Worm (Caenorhabditis elegans) whole organism, midembryonic: Measurements from ENCODE around the gene nlp-29.

Experiments
- T22C8.4 ChIP-seq: fragments of 200-800 bp; sonication (Bioruptor generic); IDR thresholded peaks from 2 replicates; pipeline ENCODE4 v1.3.6; 2022; ENCODE audit warnings: missing genetic modification characterization, missing compliant biosample characterization
- cog-1 ChIP-seq: sonication (generic microtip); optimal IDR thresholded peaks from 2 replicates; lab custom pipeline; 2016; ENCODE audit warnings: missing genetic modification characterization, missing compliant biosample characterization
- flt-1 ChIP-seq: fragments of 200-800 bp; sonication (Bioruptor generic); IDR thresholded peaks from 2 replicates; pipeline ENCODE4 v1.3.6; 2022; ENCODE audit warnings: missing genetic modification characterization, missing compliant biosample characterization
- klf-2 ChIP-seq: fragments of 200-800 bp; sonication (Bioruptor generic); conservative IDR thresholded peaks from 2 replicates; pipeline ENCODE4 v1.3.6; 2022; ENCODE audit warnings: missing genetic modification reagents, missing genetic modification characterization, missing compliant biosample characterization
- med-1 ChIP-seq: sonication (generic microtip); optimal IDR thresholded peaks from 2 replicates; lab custom pipeline; 2017; ENCODE audit warnings: missing genetic modification characterization, mild to moderate bottlenecking, missing compliant biosample characterization, antibody characterized with exemption, missing genetic modification reagents; ENCODE audit not compliant: insufficient read depth
- ref-1 ChIP-seq: fragments of 200-800 bp; sonication (Bioruptor generic); conservative IDR thresholded peaks from 2 replicates; pipeline ENCODE4 v1.3.6; 2022; ENCODE audit warnings: missing genetic modification reagents, missing genetic modification characterization, missing compliant biosample characterization
- tab-1 ChIP-seq: fragments of 200-800 bp; sonication (Bioruptor generic); IDR thresholded peaks from 2 replicates; pipeline ENCODE4 v1.3.6; 2022; ENCODE audit warnings: missing genetic modification characterization, missing compliant biosample characterization
- ztf-23 ChIP-seq: fragments of 200-800 bp; sonication (Bioruptor generic); IDR thresholded peaks from 2 replicates; pipeline ENCODE4 v1.3.6; 2022; ENCODE audit warnings: missing genetic modification reagents, missing genetic modification characterization, missing compliant biosample characterization
- ztf-29 ChIP-seq: fragments of 200-800 bp; sonication (Bioruptor generic); IDR thresholded peaks from 2 replicates; pipeline ENCODE4 v1.3.6; 2022; ENCODE audit warnings: missing genetic modification reagents, missing genetic modification characterization, missing compliant biosample characterization

Gene nlp-29

ce11 chrV:3963715-3964114 lies 20.5 kb upstream of the nlp-29 start, which contains the start of gene cyp-34A7:
Gene cyp-34A7, minus strand, starts transcription at chrV:3963815.
- TF ChIP-seq flt-1 (GFP tag; lab: Robert Waterston, UW): no peak
- TF ChIP-seq med-1: no peak
- no peak for TF ChIP-seq ztf-23 (GFP tag; lab: Robert Waterston, UW)
- no peak for TF ChIP-seq T22C8.4 (GFP tag; lab: Robert Waterston, UW)

ce11 chrV:3967762-3968161 lies 16.5 kb upstream of the nlp-29 start, which contains the start of gene cyp-34A8:
Gene cyp-34A8, minus strand, starts transcription at chrV:3967823.
- no peak for TF ChIP-seq tab-1 (GFP tag; lab: Robert Waterston, UW)
- TF ChIP-seq ref-1: no peak
- no peak for TF ChIP-seq med-1
- no peak for TF ChIP-seq cog-1 (tag; lab: Kevin White, UChicago)
- TF ChIP-seq T22C8.4 (GFP tag; lab: Robert Waterston, UW): no peak
- TF ChIP-seq ztf-23 (GFP tag; lab: Robert Waterston, UW): no peak
- no peak for TF ChIP-seq klf-2 (GFP tag; lab: Robert Waterston, UW)
- no peak for TF ChIP-seq ztf-29 (GFP tag; lab: Robert Waterston, UW)
- TF ChIP-seq flt-1 (GFP tag; lab: Robert Waterston, UW): no peak

DNA sequence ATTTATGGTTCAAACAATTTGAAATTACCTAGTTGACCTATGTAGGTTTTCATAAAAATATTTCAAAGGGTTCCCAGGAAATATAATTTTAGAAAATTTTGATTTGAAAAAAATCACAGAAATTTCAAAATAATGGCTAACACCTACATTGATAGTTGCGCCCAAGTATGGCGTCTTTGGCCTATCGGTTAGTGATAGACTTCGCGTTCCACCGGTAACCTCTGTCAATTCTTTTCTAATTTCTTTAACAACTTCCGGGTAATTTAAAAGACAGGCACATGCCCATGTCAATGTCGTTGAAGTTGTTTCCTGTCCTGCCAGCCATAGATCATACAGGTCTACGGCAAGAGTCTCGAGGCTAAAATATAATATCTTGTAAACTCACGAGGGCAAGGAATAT lies 15.3 kb upstream of the nlp-29 start:
- no peak for TF ChIP-seq flt-1 (GFP tag; lab: Robert Waterston, UW)
- TF ChIP-seq tab-1 (GFP tag; lab: Robert Waterston, UW): no peak
- no peak for TF ChIP-seq ztf-23 (GFP tag; lab: Robert Waterston, UW)
- TF ChIP-seq ztf-29 (GFP tag; lab: Robert Waterston, UW): no peak
- no peak for TF ChIP-seq cog-1 (tag; lab: Kevin White, UChicago)
- no peak for TF ChIP-seq klf-2 (GFP tag; lab: Robert Waterston, UW)
- TF ChIP-seq T22C8.4 (GFP tag; lab: Robert Waterston, UW): no peak
- no peak for TF ChIP-seq med-1
- no peak for TF ChIP-seq ref-1

DNA sequence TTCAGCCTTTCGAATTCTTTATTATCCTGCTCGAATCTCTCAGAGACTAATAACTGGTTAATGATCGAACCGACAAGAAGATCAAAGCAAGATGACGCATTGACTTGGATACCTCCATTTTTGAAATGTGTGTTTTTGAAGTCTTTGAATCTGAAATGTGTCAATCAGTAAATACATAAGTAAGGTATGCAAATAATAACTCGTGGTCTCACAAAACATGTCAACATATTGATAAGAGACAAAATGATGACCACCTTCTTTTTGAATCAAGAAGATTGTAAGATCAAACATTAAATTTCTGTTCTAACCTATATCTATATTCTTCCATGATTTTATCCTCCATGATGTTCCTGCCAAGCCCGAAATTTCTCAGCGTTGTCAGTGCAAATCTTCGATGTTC lies 14.6 kb upstream of the nlp-29 start:
- TF ChIP-seq tab-1 (GFP tag; lab: Robert Waterston, UW) (no peak), T22C8.4 (GFP tag; lab: Robert Waterston, UW) (no peak), ref-1 (no peak), flt-1 (GFP tag; lab: Robert Waterston, UW) (no peak), ztf-23 (GFP tag; lab: Robert Waterston, UW) (no peak), med-1 (no peak), ztf-29 (GFP tag; lab: Robert Waterston, UW) (no peak), cog-1 (tag; lab: Kevin White, UChicago) (no peak), klf-2 (GFP tag; lab: Robert Waterston, UW) (no peak)

- TF ChIP-seq ref-1 (no peak), klf-2 (GFP tag; lab: Robert Waterston, UW) (no peak), flt-1 (GFP tag; lab: Robert Waterston, UW) (no peak), ztf-23 (GFP tag; lab: Robert Waterston, UW) (no peak), cog-1 (tag; lab: Kevin White, UChicago) (no peak), T22C8.4 (GFP tag; lab: Robert Waterston, UW) (no peak)
Observed at ce11 chrV:3970410-3970809, 13.8 kb upstream of the nlp-29 start, which contains the start of gene cyp-34A9. Gene cyp-34A9, minus strand, starts transcription at chrV:3970540.

ce11 chrV:3972846-3973245 lies 11.4 kb upstream of the nlp-29 start, which contains the start of gene cyp-34A10:
Gene cyp-34A10, minus strand, starts transcription at chrV:3972991.
- TF ChIP-seq klf-2 (GFP tag; lab: Robert Waterston, UW) (no peak), ztf-23 (GFP tag; lab: Robert Waterston, UW) (no peak), T22C8.4 (GFP tag; lab: Robert Waterston, UW) (no peak), tab-1 (GFP tag; lab: Robert Waterston, UW) (no peak), cog-1 (tag; lab: Kevin White, UChicago) (no peak), med-1 (no peak), ref-1 (no peak), ztf-29 (GFP tag; lab: Robert Waterston, UW) (no peak), flt-1 (GFP tag; lab: Robert Waterston, UW) (no peak)

DNA sequence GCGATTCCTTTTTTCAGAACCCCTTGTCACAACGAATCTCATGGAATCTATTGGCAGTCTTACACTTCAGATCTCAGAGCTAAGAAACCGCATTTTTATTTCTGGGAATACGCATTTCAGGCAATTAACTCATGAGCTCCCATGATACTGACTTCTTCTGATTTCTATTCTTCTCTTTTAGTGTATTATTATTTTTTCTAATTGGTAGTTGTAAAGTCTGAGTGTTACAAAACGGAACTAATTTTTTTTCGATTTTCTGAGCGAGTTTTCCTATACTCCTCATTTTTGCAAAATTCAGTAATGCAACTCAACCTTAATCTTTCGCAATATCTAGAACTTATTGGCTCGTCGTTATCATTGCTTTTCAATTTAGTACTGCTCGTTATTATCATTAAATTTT lies 9.9 kb upstream of the nlp-29 start, which contains the start of gene str-82:
str-82 (plus strand) TSS at position 301 of the 400 bp plus-strand sequence.
- TF ChIP-seq klf-2 (GFP tag; lab: Robert Waterston, UW) (no peak), cog-1 (tag; lab: Kevin White, UChicago) (no peak), T22C8.4 (GFP tag; lab: Robert Waterston, UW) (no peak), ztf-29 (GFP tag; lab: Robert Waterston, UW) (no peak), ref-1 (no peak), med-1 (no peak), tab-1 (GFP tag; lab: Robert Waterston, UW) (no peak), ztf-23 (GFP tag; lab: Robert Waterston, UW) (no peak), flt-1 (GFP tag; lab: Robert Waterston, UW) (no peak)

ce11 chrV:3976964-3977363 lies 7.3 kb upstream of the nlp-29 start, which contains the start of gene str-83:
Gene str-83, plus strand, starts transcription at chrV:3977264.
- TF ChIP-seq flt-1 (GFP tag; lab: Robert Waterston, UW) (no peak), cog-1 (tag; lab: Kevin White, UChicago) (no peak), ztf-23 (GFP tag; lab: Robert Waterston, UW) (no peak), tab-1 (GFP tag; lab: Robert Waterston, UW) (no peak), ztf-29 (GFP tag; lab: Robert Waterston, UW) (no peak), klf-2 (GFP tag; lab: Robert Waterston, UW) (no peak), med-1 (no peak), T22C8.4 (GFP tag; lab: Robert Waterston, UW) (no peak), ref-1 (no peak)

DNA sequence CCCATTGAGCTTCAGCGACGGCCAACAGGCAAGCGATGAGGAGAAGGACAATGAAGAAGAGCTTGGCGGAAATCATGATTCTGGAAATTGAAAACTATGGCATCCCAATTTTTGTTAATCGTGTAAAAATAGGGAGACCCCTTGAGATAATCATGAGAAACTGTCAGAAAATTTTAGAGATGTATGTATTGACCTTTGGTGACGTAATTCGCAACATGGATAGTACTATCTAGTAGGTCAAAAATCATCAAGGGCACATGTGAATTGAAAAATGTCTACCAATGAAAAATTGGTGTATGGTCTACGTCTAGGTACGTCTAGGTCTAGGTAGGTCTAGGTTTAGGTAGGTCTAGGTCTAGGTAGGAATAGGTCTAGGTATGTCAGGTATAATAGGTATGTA lies 5.2 kb upstream of the nlp-29 start, which contains the start of gene nlp-34:
nlp-34 (minus strand) TSS at position 82 of the 400 bp plus-strand sequence.
- TF ChIP-seq T22C8.4 (GFP tag; lab: Robert Waterston, UW) (no peak), tab-1 (GFP tag; lab: Robert Waterston, UW) (no peak), flt-1 (GFP tag; lab: Robert Waterston, UW) (no peak), med-1 (no peak), klf-2 (GFP tag; lab: Robert Waterston, UW) (no peak), ref-1 (no peak), ztf-23 (GFP tag; lab: Robert Waterston, UW) (no peak), cog-1 (tag; lab: Kevin White, UChicago) (no peak), ztf-29 (GFP tag; lab: Robert Waterston, UW) (no peak)
